Worm (Caenorhabditis elegans): ENCODE data around the gene srh-122.

- TF ChIP-seq madf-3 (GFP tag; IDR thresholded peaks at IDR 0.05) = no peak
- TF ChIP-seq die-1 (tag; optimal IDR thresholded peaks at IDR 0.05) = no peak
- no peak for TF ChIP-seq F22D6.2 (tag; optimal IDR thresholded peaks at IDR 0.05)
- TF ChIP-seq snpc-4 (GFP tag; optimal IDR thresholded peaks at IDR 0.05) = no peak
- no peak for TF ChIP-seq snpc-4 (tag; optimal IDR thresholded peaks at IDR 0.05)
Observed at ce11 chrV:15330314-15330713, 47.5 kb downstream of the srh-122 start, which contains the start of gene srh-295.

Measured in whole organism, young adult.